Fruit fly (Drosophila melanogaster): ENCODE data around the gene CG14881.

CG14881 gene

DNA sequence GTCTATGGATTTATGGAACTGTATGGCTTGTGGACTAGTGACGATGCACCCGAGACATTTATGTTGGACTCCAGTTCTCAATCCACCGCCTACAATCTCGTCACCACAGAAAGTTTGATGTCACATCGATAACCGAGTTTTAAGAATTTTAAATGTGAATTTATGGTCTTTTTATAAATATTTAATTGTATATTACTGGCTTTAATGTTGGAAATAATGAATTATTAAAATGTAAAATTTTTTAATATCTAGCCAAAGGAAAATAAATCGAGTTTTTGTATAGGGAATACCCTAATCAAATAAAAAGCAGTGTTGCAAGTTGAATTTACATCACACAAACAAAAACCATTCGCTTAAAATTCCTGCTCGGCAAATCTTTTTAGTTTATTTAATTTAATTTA lies 2.0 kb upstream of the CG14881 start, which contains the start of gene Fntb (continued):
- TF ChIP-seq CG9139 (GFP tag; optimal IDR thresholded peaks at IDR 0.05) (no peak), vri (GFP tag; optimal IDR thresholded peaks at IDR 0.05) (peak; percentile 53), lz (GFP tag; optimal IDR thresholded peaks at IDR 0.05) (peak; percentile 76), Sox14 (GFP tag; optimal IDR thresholded peaks at IDR 0.05) (peak; percentile 52), fkh (GFP tag; optimal IDR thresholded peaks at IDR 0.05) (no peak), ss (GFP tag; optimal IDR thresholded peaks at IDR 0.05) (no peak), svp (GFP tag) (no peak), Hr39 (GFP tag; optimal IDR thresholded peaks at IDR 0.05) (peak; percentile 51), CG8632 (GFP tag; optimal IDR thresholded peaks at IDR 0.05) (no peak), acj6 (GFP tag; optimal IDR thresholded peaks at IDR 0.05) (no peak), Eip93F (GFP tag; optimal IDR thresholded peaks at IDR 0.05) (peak; percentile 18), Ets96B (tag; optimal IDR thresholded peaks at IDR 0.05) (peak; percentile 52), CG3919 (GFP tag; optimal IDR thresholded peaks at IDR 0.05) (no peak), eg (GFP tag; IDR thresholded peaks at IDR 0.05) (peak; percentile 54), Eip75B (GFP tag; optimal IDR thresholded peaks at IDR 0.05) (no peak), Sox102F (GFP tag; optimal IDR thresholded peaks at IDR 0.05) (no peak), CG31627 (GFP tag; optimal IDR thresholded peaks at IDR 0.05) (peak; percentile 46), dac (GFP tag; optimal IDR thresholded peaks at IDR 0.05) (no peak), CG3032 (tag; optimal IDR thresholded peaks at IDR 0.05) (peak; percentile 66), CG34406 (GFP tag; optimal IDR thresholded peaks at IDR 0.05) (no peak), CG6792 (GFP tag; optimal IDR thresholded peaks at IDR 0.05) (peak; percentile 47), Sox15 (GFP tag; optimal IDR thresholded peaks at IDR 0.05) (peak; percentile 38), achi (GFP tag; optimal IDR thresholded peaks at IDR 0.05) (peak; percentile 67), Eip78C (GFP tag) (peak; percentile 90), CG6163 (GFP tag; IDR thresholded peaks at IDR 0.05) (0 out of 3 replicates have a peak, but pooled peaks have one; percentile 50), CG6276 (GFP tag; optimal IDR thresholded peaks at IDR 0.05) (no peak), spab (GFP tag; optimal IDR thresholded peaks at IDR 0.05) (no peak), CG7368 (GFP tag; optimal IDR thresholded peaks at IDR 0.05) (no peak), Blimp-1 (GFP tag; optimal IDR thresholded peaks at IDR 0.05) (no peak), CG6854 (GFP tag; optimal IDR thresholded peaks at IDR 0.05) (no peak), net (GFP tag; optimal IDR thresholded peaks at IDR 0.05) (no peak), Gug (GFP tag; IDR thresholded peaks at IDR 0.05) (peak; percentile 58; the same call in 1 of the 2 replicates), CG15336 (GFP tag; IDR thresholded peaks at IDR 0.05) (peak; percentile 53; the same call in 1 of the 2 replicates), CG16779 (tag; optimal IDR thresholded peaks at IDR 0.05) (no peak), CG11294 (GFP tag; IDR thresholded peaks at IDR 0.05) (no peak), Hr38 (GFP tag; optimal IDR thresholded peaks at IDR 0.05) (no peak), CG1621 (tag; optimal IDR thresholded peaks at IDR 0.05) (no peak), esn (GFP tag; optimal IDR thresholded peaks at IDR 0.05) (peak; percentile 78), Smox (GFP tag; optimal IDR thresholded peaks at IDR 0.05) (no peak), CG10631 (GFP tag; optimal IDR thresholded peaks at IDR 0.05) (no peak), fd85E (GFP tag; optimal IDR thresholded peaks at IDR 0.05) (no peak)

dm6 chr3R:16436374-16437037 lies 1.8 kb downstream of the CG14881 start, which contains the start of gene mRpS33:
TSS of gene mRpS33 (minus strand) at chr3R:16436597.
- no peak for TF ChIP-seq achi (GFP tag; optimal IDR thresholded peaks at IDR 0.05)
- TF ChIP-seq Met (GFP tag; optimal IDR thresholded peaks at IDR 0.05) = no peak
- peak; percentile 16 for TF ChIP-seq Eip78C (GFP tag)
- TF ChIP-seq svp (GFP tag) = no peak
- no peak for TF ChIP-seq CG4318 (GFP tag; optimal IDR thresholded peaks at IDR 0.05)
- no peak for TF ChIP-seq CG6854 (GFP tag; optimal IDR thresholded peaks at IDR 0.05)
- no peak for TF ChIP-seq CG8119 (GFP tag; IDR thresholded peaks at IDR 0.05)
- TF ChIP-seq vri (GFP tag; optimal IDR thresholded peaks at IDR 0.05) = peak; percentile 49
- no peak for TF ChIP-seq cyc (GFP tag; optimal IDR thresholded peaks at IDR 0.05)

Measured in whole organism, prepupa.